Worm (Caenorhabditis elegans): ENCODE measurements around the gene T28C6.7.

T28C6.7 gene

DNA sequence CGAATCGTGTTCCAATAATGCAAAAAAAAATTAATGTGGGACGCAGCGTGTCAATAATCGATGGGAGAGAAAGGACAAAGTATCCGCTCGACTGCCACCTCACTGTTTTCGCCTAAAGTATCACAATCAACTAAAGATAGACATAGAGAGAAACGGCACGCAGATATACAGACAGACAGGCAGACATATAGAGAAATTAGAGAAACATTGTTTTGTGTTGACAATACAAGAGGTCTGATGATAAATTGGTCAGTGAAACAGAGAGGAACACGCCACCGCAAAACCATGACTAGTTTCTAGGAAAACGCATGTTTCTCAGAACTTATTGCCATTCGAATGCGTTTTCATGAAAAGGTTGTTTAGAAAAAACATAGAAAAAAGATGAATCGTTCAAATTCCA is 3.0 kb downstream of the T28C6.7 start, which contains the start of gene T28C6.8:
Gene T28C6.8 (minus strand): TSS at position 137 of the 400 bp plus-strand sequence.
- TF ChIP-seq nhr-237 (tag; optimal IDR thresholded peaks at IDR 0.05), result no peak
- TF ChIP-seq fos-1 (tag; optimal IDR thresholded peaks at IDR 0.05), result peak; percentile 65
- peak; percentile 37 for TF ChIP-seq crh-2 (tag; optimal IDR thresholded peaks at IDR 0.05)
- no peak for TF ChIP-seq alr-1 (tag; optimal IDR thresholded peaks at IDR 0.05)
- peak; percentile 63 for TF ChIP-seq blmp-1 (tag; optimal IDR thresholded peaks at IDR 0.05; ENCODE audit: insufficient read depth)
- no peak for TF ChIP-seq aly-2 (tag; optimal IDR thresholded peaks at IDR 0.05)
- TF ChIP-seq nhr-25 (tag; optimal IDR thresholded peaks at IDR 0.05), result peak; percentile 66
- peak; percentile 65 for TF ChIP-seq nhr-21 (tag; optimal IDR thresholded peaks at IDR 0.05)
- peak; percentile 70 for TF ChIP-seq nhr-129 (tag; optimal IDR thresholded peaks at IDR 0.05)
- peak; percentile 42 for TF ChIP-seq gmeb-1 (tag; optimal IDR thresholded peaks at IDR 0.05)
- peak in 1 of 2 experiments; percentile 22 for TF ChIP-seq mdl-1 (tag; optimal IDR thresholded peaks at IDR 0.05)
- TF ChIP-seq sma-3 (GFP tag; optimal IDR thresholded peaks at IDR 0.05), result peak; percentile 69
- TF ChIP-seq ama-1 (optimal IDR thresholded peaks at IDR 0.05), result no peak
- TF ChIP-seq mab-5 (tag; optimal IDR thresholded peaks at IDR 0.05), result no peak
- peak; percentile 60 for TF ChIP-seq sma-9 (GFP tag; optimal IDR thresholded peaks at IDR 0.05)
- TF ChIP-seq sma-9 (tag; optimal IDR thresholded peaks at IDR 0.05), result no peak
- TF ChIP-seq unc-55 (GFP tag; optimal IDR thresholded peaks at IDR 0.05), result no peak
- no peak for TF ChIP-seq ceh-82 (tag; optimal IDR thresholded peaks at IDR 0.05)
- TF ChIP-seq skn-1 (tag; optimal IDR thresholded peaks at IDR 0.05), result no peak
- no peak for TF ChIP-seq R02D3.7 (tag; optimal IDR thresholded peaks at IDR 0.05)

DNA sequence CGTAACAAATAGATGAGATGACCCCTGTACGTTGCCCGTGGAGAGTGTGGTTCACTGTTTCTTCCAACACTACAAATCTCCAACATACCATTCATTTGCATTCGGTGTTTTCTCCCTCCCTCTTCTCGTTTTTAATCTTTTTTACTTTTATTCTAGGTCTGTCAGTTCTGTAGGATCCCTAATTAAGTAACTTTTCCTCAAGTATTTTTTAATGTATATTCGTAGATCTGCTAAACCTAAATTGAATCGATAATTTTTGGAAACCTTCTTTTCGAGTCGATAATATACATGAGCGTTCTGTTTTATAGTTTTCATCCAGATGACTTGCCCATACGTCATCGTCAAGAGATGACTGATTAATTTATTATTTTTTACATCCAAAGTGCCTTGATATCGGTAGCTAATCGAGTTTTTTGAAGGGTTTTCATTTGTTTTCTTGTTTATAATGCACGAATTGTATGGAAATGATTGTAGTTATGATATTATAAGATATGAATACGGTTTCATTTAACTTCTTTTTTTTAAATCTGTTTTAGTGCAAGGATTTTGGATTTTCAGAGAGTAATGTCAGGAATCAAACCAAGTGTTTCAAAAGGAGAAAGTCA is 12.7 kb downstream of the T28C6.7 start, which contains the start of the genes T28C6.11 and T11B7.1:
Gene T28C6.11 (minus strand): TSS at position 101 of the 605 bp plus-strand sequence.
Gene T11B7.1 (plus strand): TSS at position 555 of the 605 bp plus-strand sequence.
- TF ChIP-seq lin-11 (tag; optimal IDR thresholded peaks at IDR 0.05) (no peak), lin-13 (GFP tag; optimal IDR thresholded peaks at IDR 0.05) (no peak), mdl-1 (tag; optimal IDR thresholded peaks at IDR 0.05) (no peak), nhr-12 (tag; optimal IDR thresholded peaks at IDR 0.05) (no peak), unc-39 (tag; optimal IDR thresholded peaks at IDR 0.05) (no peak), peb-1 (tag; optimal IDR thresholded peaks at IDR 0.05) (no peak), nhr-77 (tag; optimal IDR thresholded peaks at IDR 0.05) (no peak), zag-1 (tag; optimal IDR thresholded peaks at IDR 0.05) (no peak), unc-55 (GFP tag; optimal IDR thresholded peaks at IDR 0.05) (no peak), C34F6.9 (tag; optimal IDR thresholded peaks at IDR 0.05) (no peak), lsy-2 (tag; optimal IDR thresholded peaks at IDR 0.05) (no peak), blmp-1 (tag; optimal IDR thresholded peaks at IDR 0.05; ENCODE audit: insufficient read depth) (no peak), lin-39 (tag; optimal IDR thresholded peaks at IDR 0.05) (no peak), aly-2 (tag; optimal IDR thresholded peaks at IDR 0.05) (no peak)

DNA sequence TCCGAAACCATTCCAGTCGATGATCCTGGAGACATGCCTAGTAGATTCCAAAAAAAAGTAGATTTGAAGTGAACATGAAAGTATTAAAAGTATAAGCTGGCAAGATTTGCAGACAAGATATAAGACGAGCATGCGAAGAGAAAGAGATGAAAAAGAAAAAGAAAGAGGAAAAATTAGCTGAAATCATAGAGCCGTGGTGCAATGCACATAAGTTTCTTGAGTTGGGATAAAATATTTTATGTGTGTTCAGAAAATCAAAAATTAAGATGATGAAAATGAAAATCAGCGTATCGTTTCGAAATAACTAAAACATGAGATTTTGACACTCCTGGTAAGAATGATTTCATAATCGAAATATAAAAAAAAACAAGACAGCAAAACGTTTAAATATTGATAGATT is 16.9 kb downstream of the T28C6.7 start, which contains the start of gene T11B7.2:
Gene T11B7.2 (minus strand): TSS at position 101 of the 400 bp plus-strand sequence.
- TF ChIP-seq ceh-16 (tag; optimal IDR thresholded peaks at IDR 0.05), result no peak
- no peak for TF ChIP-seq unc-55 (GFP tag; optimal IDR thresholded peaks at IDR 0.05)
- no peak for TF ChIP-seq egl-27 (tag; optimal IDR thresholded peaks at IDR 0.05)
- TF ChIP-seq peb-1 (tag; optimal IDR thresholded peaks at IDR 0.05), result no peak
- TF ChIP-seq zag-1 (tag; optimal IDR thresholded peaks at IDR 0.05), result no peak
- TF ChIP-seq nhr-21 (tag; optimal IDR thresholded peaks at IDR 0.05), result no peak
- no peak for TF ChIP-seq lin-11 (tag; optimal IDR thresholded peaks at IDR 0.05)
- no peak for TF ChIP-seq elt-3 (tag; optimal IDR thresholded peaks at IDR 0.05)
- no peak for TF ChIP-seq blmp-1 (tag; optimal IDR thresholded peaks at IDR 0.05; ENCODE audit: insufficient read depth)
- TF ChIP-seq nhr-25 (tag; optimal IDR thresholded peaks at IDR 0.05), result no peak
- TF ChIP-seq unc-39 (tag; optimal IDR thresholded peaks at IDR 0.05), result no peak
- TF ChIP-seq gmeb-1 (tag; optimal IDR thresholded peaks at IDR 0.05), result no peak
- TF ChIP-seq lin-39 (tag; optimal IDR thresholded peaks at IDR 0.05), result no peak
- no peak for TF ChIP-seq Y55F3AM.14 (GFP tag; optimal IDR thresholded peaks at IDR 0.05)
- no peak for TF ChIP-seq nhr-10 (tag; optimal IDR thresholded peaks at IDR 0.05)
- TF ChIP-seq lin-13 (GFP tag; optimal IDR thresholded peaks at IDR 0.05), result no peak
- TF ChIP-seq nhr-237 (tag; optimal IDR thresholded peaks at IDR 0.05), result no peak
- TF ChIP-seq mdl-1 (tag; optimal IDR thresholded peaks at IDR 0.05), result no peak
- TF ChIP-seq R02D3.7 (tag; optimal IDR thresholded peaks at IDR 0.05), result no peak

DNA sequence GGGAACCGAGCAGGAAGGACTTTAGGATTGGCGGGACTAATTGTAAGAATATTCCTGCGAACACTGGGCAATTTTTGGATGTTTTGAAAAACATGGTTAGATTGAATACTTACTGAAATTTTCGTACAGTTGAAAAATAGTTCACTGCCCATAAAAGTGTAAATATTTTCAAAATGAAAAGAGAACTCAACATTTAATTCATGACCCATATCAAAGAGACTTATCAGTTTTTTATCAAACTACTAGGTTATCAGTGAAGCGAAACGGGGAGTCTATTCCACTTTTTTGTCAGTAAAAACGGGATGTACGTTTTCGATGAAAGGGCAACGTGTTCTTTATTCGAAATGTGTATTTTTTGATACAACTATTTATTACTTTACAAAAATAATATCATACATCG is 18.3 kb downstream of the T28C6.7 start:
- peak; percentile 24 for TF ChIP-seq crh-2 (tag; optimal IDR thresholded peaks at IDR 0.05)
- TF ChIP-seq C34F6.9 (tag; optimal IDR thresholded peaks at IDR 0.05), result no peak
- peak; percentile 80 for TF ChIP-seq fos-1 (tag; optimal IDR thresholded peaks at IDR 0.05)

Data from whole organism, L2 larva.